Worm (Caenorhabditis elegans) whole organism, late embryonic: ENCODE results near the gene K02H11.9.

Experiments used
- C08G9.2 ChIP-seq: sonication (generic microtip); optimal IDR thresholded peaks from 2 replicates; lab custom pipeline; 2016; ENCODE audit warnings: mild to moderate bottlenecking, missing genetic modification characterization, moderate library complexity, missing compliant biosample characterization
- T23F11.4 ChIP-seq: fragments of 200-800 bp; sonication (Bioruptor generic); optimal IDR thresholded peaks from 2 replicates; lab custom pipeline; 2018; ENCODE audit warnings: mild to moderate bottlenecking, missing genetic modification characterization, missing compliant biosample characterization
- gmeb-2 ChIP-seq: sonication (generic microtip); optimal IDR thresholded peaks from 2 replicates; lab custom pipeline; 2016; ENCODE audit warnings: missing genetic modification characterization, inconsistent platforms, missing compliant biosample characterization
- lim-6 ChIP-seq: sonication (generic microtip); optimal IDR thresholded peaks from 2 replicates; lab custom pipeline; 2016; ENCODE audit warnings: missing genetic modification characterization, missing compliant biosample characterization
- nhr-11 ChIP-seq: fragments of 150-350 bp; optimal IDR thresholded peaks from 2 replicates; lab custom pipeline; 2014; ENCODE audit warnings: missing biosample characterization, missing genetic modification characterization
- sox-4 ChIP-seq: sonication (generic microtip); optimal IDR thresholded peaks from 2 replicates; lab custom pipeline; 2017; ENCODE audit warnings: mild to moderate bottlenecking, missing genetic modification characterization, inconsistent platforms, missing compliant biosample characterization
- tbx-2 ChIP-seq: sonication (generic microtip); optimal IDR thresholded peaks from 2 replicates; lab custom pipeline; 2016; ENCODE audit warnings: missing genetic modification characterization, missing compliant biosample characterization

- TF ChIP-seq T23F11.4 (GFP tag; lab: Kevin White, UChicago): no peak
- TF ChIP-seq tbx-2 (tag; lab: Kevin White, UChicago): no peak
- no peak for TF ChIP-seq gmeb-2 (tag; lab: Kevin White, UChicago)
- no peak for TF ChIP-seq lim-6 (tag; lab: Kevin White, UChicago)
- TF ChIP-seq sox-4 (tag; lab: Kevin White, UChicago): no peak
- TF ChIP-seq C08G9.2 (tag; lab: Kevin White, UChicago): no peak
- TF ChIP-seq nhr-11 (tag; lab: Kevin White, UChicago): no peak
Measured at ce11 chrV:1574599-1574998, 37.7 kb upstream of the K02H11.9 start.
